Fruit fly (Drosophila melanogaster) whole organism, embryonic: ENCODE measurements around the gene Snx27.

Experiments used
- BtbVII ChIP-seq: fragments of 200-800 bp; sonication (Bioruptor generic); optimal IDR thresholded peaks from 3 replicates; lab custom pipeline; 2017; ENCODE audit warnings: missing biosample characterization, mild to moderate bottlenecking, missing genetic modification characterization
- CG11456 ChIP-seq: fragments of 200-800 bp; sonication (Bioruptor generic); IDR thresholded peaks from 3 replicates; pipeline ENCODE4 v1.3.6; 2022; ENCODE audit warnings: missing biosample characterization, missing genetic modification characterization
- CG13123 ChIP-seq: fragments of 200-800 bp; sonication (Bioruptor generic); optimal IDR thresholded peaks from 2 replicates; lab custom pipeline; 2016; ENCODE audit warnings: missing biosample characterization, missing genetic modification characterization
- CG13287 ChIP-seq: fragments of 200-800 bp; sonication (Bioruptor generic); IDR thresholded peaks from 2 replicates; pipeline ENCODE4 v1.3.6; 2022; ENCODE audit warnings: missing biosample characterization, missing genetic modification characterization; ENCODE audit not compliant: partially characterized antibody
- CG1603 ChIP-seq: fragments of 200-800 bp; sonication (Bioruptor generic); optimal IDR thresholded peaks from 2 replicates; lab custom pipeline; 2019; ENCODE audit warnings: missing biosample characterization, mild to moderate bottlenecking, missing genetic modification characterization, moderate library complexity
- CG18476 ChIP-seq: fragments of 200-800 bp; sonication (Bioruptor generic); optimal IDR thresholded peaks from 2 replicates; lab custom pipeline; 2016; ENCODE audit warnings: missing biosample characterization, mild to moderate bottlenecking, missing genetic modification characterization
- CG2120 ChIP-seq: fragments of 200-800 bp; sonication (Bioruptor generic); optimal IDR thresholded peaks from 3 replicates; lab custom pipeline; 2016; ENCODE audit warnings: missing biosample characterization, missing genetic modification characterization
- CG2712 ChIP-seq: fragments of 200-800 bp; optimal IDR thresholded peaks from 3 replicates; lab custom pipeline; 2019; ENCODE audit warnings: missing biosample characterization, mild to moderate bottlenecking, missing genetic modification characterization, moderate library complexity
- CG2889 ChIP-seq: fragments of 200-800 bp; sonication (Bioruptor generic); IDR thresholded peaks from 3 replicates; pipeline ENCODE4 v1.3.6; 2022; ENCODE audit warnings: missing biosample characterization, missing genetic modification characterization
- CG31388 ChIP-seq: fragments of 200-800 bp; sonication (Bioruptor generic); optimal IDR thresholded peaks from 2 replicates; lab custom pipeline; 2016; ENCODE audit warnings: missing biosample characterization, missing genetic modification characterization
- CG3407 ChIP-seq: fragments of 200-800 bp; sonication (Bioruptor generic); optimal IDR thresholded peaks from 2 replicates; lab custom pipeline; 2018; ENCODE audit warnings: missing biosample characterization, mild to moderate bottlenecking, missing genetic modification characterization
- CG43689 ChIP-seq: fragments of 200-800 bp; sonication (Bioruptor generic); IDR thresholded peaks from 2 replicates; pipeline ENCODE4 v1.3.6; 2022; ENCODE audit warnings: missing biosample characterization, missing genetic modification characterization
- CG4820 ChIP-seq: fragments of 200-800 bp; sonication (Bioruptor generic); optimal IDR thresholded peaks from 3 replicates; lab custom pipeline; 2016; ENCODE audit warnings: missing biosample characterization, missing genetic modification characterization
- CG4854 ChIP-seq: fragments of 200-800 bp; sonication (Bioruptor generic); optimal IDR thresholded peaks from 2 replicates; lab custom pipeline; 2016; ENCODE audit warnings: missing biosample characterization, missing genetic modification characterization, inconsistent platforms
- CG6689 ChIP-seq: fragments of 200-800 bp; sonication (Bioruptor generic); IDR thresholded peaks from 2 replicates; pipeline ENCODE4 v1.3.6; 2022; ENCODE audit warnings: missing biosample characterization, missing genetic modification characterization
- CG6765 ChIP-seq: fragments of 200-800 bp; sonication (Bioruptor generic); optimal IDR thresholded peaks from 3 replicates; lab custom pipeline; 2017; ENCODE audit warnings: missing biosample characterization, mild to moderate bottlenecking, missing genetic modification characterization
- CG6791 ChIP-seq: fragments of 200-800 bp; sonication (Bioruptor generic); IDR thresholded peaks from 3 replicates; pipeline ENCODE4 v1.3.6; 2022; ENCODE audit warnings: missing biosample characterization, missing genetic modification characterization; ENCODE audit not compliant: partially characterized antibody
- CHES-1-like ChIP-seq: fragments of 200-800 bp; sonication (Bioruptor generic); optimal IDR thresholded peaks from 2 replicates; lab custom pipeline; 2016; ENCODE audit warnings: missing biosample characterization, missing genetic modification characterization
- Dip2 ChIP-seq: fragments of 200-800 bp; sonication (Bioruptor generic); IDR thresholded peaks from 2 replicates; pipeline ENCODE4 v1.3.6; 2022; ENCODE audit warnings: missing biosample characterization, missing genetic modification characterization
- Dref ChIP-seq: fragments of 200-800 bp; sonication (Bioruptor generic); IDR thresholded peaks from 2 replicates; pipeline ENCODE4 v1.3.6; 2022; ENCODE audit warnings: missing biosample characterization, missing genetic modification characterization
- H2.0 ChIP-seq: fragments of 200-800 bp; sonication (Bioruptor generic); IDR thresholded peaks from 2 replicates; pipeline ENCODE4 v1.3.6; 2022; ENCODE audit warnings: missing biosample characterization, missing genetic modification characterization
- Hey ChIP-seq: fragments of 200-800 bp; sonication (Bioruptor generic); optimal IDR thresholded peaks from 3 replicates; lab custom pipeline; 2018; ENCODE audit warnings: missing biosample characterization, mild to moderate bottlenecking, missing genetic modification characterization
- Hr3 ChIP-seq: fragments of 200-800 bp; sonication (Bioruptor generic); optimal IDR thresholded peaks from 3 replicates; lab custom pipeline; 2016; ENCODE audit warnings: missing biosample characterization, missing genetic modification characterization
- Mad ChIP-seq: fragments of 200-800 bp; sonication (Bioruptor generic); optimal IDR thresholded peaks from 2 replicates; lab custom pipeline; 2016; ENCODE audit warnings: missing biosample characterization, missing genetic modification characterization
- Max ChIP-seq: fragments of 200-800 bp; sonication (Bioruptor generic); optimal IDR thresholded peaks from 2 replicates; lab custom pipeline; 2016; ENCODE audit warnings: missing biosample characterization, mild to moderate bottlenecking, missing genetic modification characterization
- Nf-YB ChIP-seq: fragments of 200-800 bp; sonication (Bioruptor generic); optimal IDR thresholded peaks from 3 replicates; lab custom pipeline; 2019; ENCODE audit warnings: missing biosample characterization, mild to moderate bottlenecking, missing genetic modification characterization, moderate library complexity
- Ravus ChIP-seq: fragments of 200-800 bp; sonication (Bioruptor generic); IDR thresholded peaks from 2 replicates; pipeline ENCODE4 v1.3.6; 2022; ENCODE audit warnings: missing biosample characterization, missing genetic modification characterization
- Sox100B ChIP-seq: fragments of 200-800 bp; sonication (Bioruptor generic); optimal IDR thresholded peaks from 3 replicates; lab custom pipeline; 2018; ENCODE audit warnings: missing biosample characterization, mild to moderate bottlenecking, missing genetic modification characterization
- Stat92E ChIP-seq, 3 experiments: fragments of >200 bp in 2 of 3; fragments of 200-800 bp in 1 of 3; sonication (Bioruptor generic) in 1 of 3; optimal IDR thresholded peaks; 2 replicates each; lab custom pipeline; 2017 to 2019; ENCODE audit warnings: missing biosample characterization in 3 of 3, missing genetic modification characterization in 3 of 3, mild to moderate bottlenecking in 1 of 3, moderate library complexity in 1 of 3
- ap ChIP-seq: fragments of 200-800 bp; sonication (Bioruptor generic); IDR thresholded peaks from 2 replicates; pipeline ENCODE4 v1.3.6; 2022; ENCODE audit warnings: missing biosample characterization, missing genetic modification characterization
- caup ChIP-seq: fragments of 200-800 bp; sonication (Bioruptor generic); optimal IDR thresholded peaks from 3 replicates; lab custom pipeline; 2017; ENCODE audit warnings: missing biosample characterization, mild to moderate bottlenecking, missing genetic modification characterization, moderate library complexity; ENCODE audit not compliant: severe bottlenecking
- dm ChIP-seq: fragments of 200-800 bp; sonication (Bioruptor generic); optimal IDR thresholded peaks from 3 replicates; lab custom pipeline; 2016; ENCODE audit warnings: missing biosample characterization, missing genetic modification characterization
- dmrt99B ChIP-seq: fragments of 200-800 bp; sonication (Bioruptor generic); optimal IDR thresholded peaks from 2 replicates; lab custom pipeline; 2018; ENCODE audit warnings: missing biosample characterization, mild to moderate bottlenecking, missing genetic modification characterization, moderate library complexity
- ewg ChIP-seq: fragments of 200-800 bp; sonication (Bioruptor generic); optimal IDR thresholded peaks from 3 replicates; lab custom pipeline; 2017; ENCODE audit warnings: mild to moderate bottlenecking, missing biosample characterization, missing genetic modification reagents, missing genetic modification characterization
- gce ChIP-seq: fragments of 200-800 bp; sonication (Bioruptor generic); IDR thresholded peaks from 3 replicates; pipeline ENCODE4 v1.3.6; 2022; ENCODE audit warnings: missing biosample characterization, missing genetic modification characterization
- kay ChIP-seq: fragments of 200-800 bp; sonication (Bioruptor generic); optimal IDR thresholded peaks from 2 replicates; lab custom pipeline; 2016; ENCODE audit warnings: missing biosample characterization, missing genetic modification characterization
- lmd ChIP-seq: fragments of 200-800 bp; sonication (Bioruptor generic); IDR thresholded peaks from 2 replicates; pipeline ENCODE4 v1.3.6; 2022; ENCODE audit warnings: missing biosample characterization, missing genetic modification characterization
- nerfin-2 ChIP-seq: fragments of 200-800 bp; sonication (Bioruptor generic); IDR thresholded peaks from 2 replicates; pipeline ENCODE4 v1.3.6; 2022; ENCODE audit warnings: missing biosample characterization, missing genetic modification characterization; ENCODE audit not compliant: partially characterized antibody
- pb ChIP-seq: fragments of 200-800 bp; sonication (Bioruptor generic); optimal IDR thresholded peaks from 3 replicates; lab custom pipeline; 2016; ENCODE audit warnings: missing biosample characterization, missing genetic modification characterization
- prd ChIP-seq, 3 experiments: fragments of >200 bp in 2 of 3; fragments of 200-800 bp in 1 of 3; sonication (Bioruptor generic) in 1 of 3; optimal IDR thresholded peaks in 2 of 3; IDR thresholded peaks in 1 of 3; 2 replicates in 2 of 3; 3 replicates in 1 of 3; pipeline versions ENCODE4 v1.3.6 to Lab custom; 2017 to 2022; ENCODE audit warnings: missing biosample characterization in 1 of 3, missing genetic modification characterization in 1 of 3
- pzg ChIP-seq: fragments of 200-800 bp; sonication (Bioruptor generic); optimal IDR thresholded peaks from 3 replicates; lab custom pipeline; 2018; ENCODE audit warnings: missing biosample characterization, mild to moderate bottlenecking, missing genetic modification characterization, moderate library complexity
- row ChIP-seq: fragments of 200-800 bp; sonication (Bioruptor generic); IDR thresholded peaks from 3 replicates; pipeline ENCODE4 v1.3.6; 2022; ENCODE audit warnings: missing biosample characterization, missing genetic modification characterization
- schlank ChIP-seq: fragments of 200-800 bp; sonication (Bioruptor generic); optimal IDR thresholded peaks from 2 replicates; lab custom pipeline; 2018; ENCODE audit warnings: missing biosample characterization, mild to moderate bottlenecking, missing genetic modification characterization
- slou ChIP-seq: fragments of 200-800 bp; sonication (Bioruptor generic); optimal IDR thresholded peaks from 3 replicates; lab custom pipeline; 2016; ENCODE audit warnings: missing biosample characterization, missing genetic modification characterization
- sob ChIP-seq: fragments of 200-800 bp; sonication (Bioruptor generic); IDR thresholded peaks from 2 replicates; pipeline ENCODE4 v1.3.6; 2022; ENCODE audit warnings: missing biosample characterization, missing genetic modification characterization
- sr ChIP-seq: fragments of 200-800 bp; sonication (Bioruptor generic); IDR thresholded peaks from 3 replicates; pipeline ENCODE4 v1.3.6; 2022; ENCODE audit warnings: missing biosample characterization, missing genetic modification characterization
- ssp ChIP-seq: fragments of 200-800 bp; sonication (Bioruptor generic); IDR thresholded peaks from 2 replicates; pipeline ENCODE4 v1.3.6; 2022; ENCODE audit warnings: missing biosample characterization, missing genetic modification characterization
- tll ChIP-seq, 2 experiments: fragments of 200-800 bp in 1 of 2; fragments of >200 bp in 1 of 2; sonication (Bioruptor generic) in 1 of 2; optimal IDR thresholded peaks; 2 replicates each; lab custom pipeline; 2017 to 2019; ENCODE audit warnings: missing biosample characterization in 2 of 2, missing genetic modification characterization in 2 of 2, mild to moderate bottlenecking in 1 of 2, moderate library complexity in 1 of 2
- yki ChIP-seq: fragments of >200 bp; optimal IDR thresholded peaks from 3 replicates; lab custom pipeline; 2018

Snx27 gene

dm6 chrX:5672243-5673051, 65.4 kb downstream of the Snx27 start, which contains the start of gene RpL35 (continued):
- TF ChIP-seq CG6689 (GFP tag; lab: Robert Waterston, UW) (no peak), kay (GFP tag; lab: Kevin White, UChicago) (no peak), CG1603 (tag; lab: Kevin White, UChicago) (peak; percentile 55), Dip2 (GFP tag; lab: Robert Waterston, UW) (no peak), CG4854 (GFP tag; lab: Kevin White, UChicago) (peak; percentile 29), H2.0 (GFP tag; lab: Robert Waterston, UW) (no peak), Max (GFP tag; lab: Kevin White, UChicago) (peak; percentile 81), CG13287 (peak; percentile 53; the same call in 1 of the 2 replicates), dm (GFP tag; lab: Kevin White, UChicago) (peak; percentile 96), CHES-1-like (GFP tag; lab: Kevin White, UChicago) (peak; percentile 11), prd (optimal IDR thresholded peaks at IDR 0.05; lab: Kevin White, UChicago) (no peak), prd (GFP tag; IDR thresholded peaks at IDR 0.05; lab: Robert Waterston, UW) (no peak; the same call in 2 of the 3 replicates), CG13123 (GFP tag; lab: Kevin White, UChicago) (no peak), sob (GFP tag; lab: Robert Waterston, UW) (peak; percentile 48; the same call in 1 of the 2 replicates), Ravus (no peak), sr (no peak), Sox100B (GFP tag; lab: Kevin White, UChicago) (no peak), Stat92E (GFP tag; optimal IDR thresholded peaks at IDR 0.05; lab: Kevin White, UChicago) (no peak), ssp (GFP tag; lab: Robert Waterston, UW) (no peak), CG6765 (peak; percentile 56), CG2712 (tag; lab: Kevin White, UChicago) (peak; percentile 27), ewg (GFP tag; lab: Kevin White, UChicago) (no peak), CG3407 (GFP tag; lab: Kevin White, UChicago) (no peak), slou (GFP tag; lab: Kevin White, UChicago) (no peak), dmrt99B (tag; lab: Kevin White, UChicago) (no peak), Mad (GFP tag; lab: Kevin White, UChicago) (no peak), gce (GFP tag; lab: Robert Waterston, UW) (no peak), CG18476 (GFP tag; lab: Kevin White, UChicago) (no peak), CG11456 (GFP tag; lab: Robert Waterston, UW) (0 out of 3 replicates have a peak, but pooled peaks have one; percentile 68), caup (GFP tag; lab: Kevin White, UChicago) (peak; percentile 70), CG43689 (GFP tag; lab: Robert Waterston, UW) (no peak), CG2889 (GFP tag; lab: Robert Waterston, UW) (no peak), row (GFP tag; lab: Robert Waterston, UW) (no peak; the same call in none of the 3 replicates), CG31388 (GFP tag; lab: Kevin White, UChicago) (no peak), CG4820 (GFP tag; lab: Kevin White, UChicago) (no peak), pb (no peak), schlank (peak; percentile 58), tll (GFP tag; optimal IDR thresholded peaks at IDR 0.05; lab: Kevin White, UChicago) (no peak), lmd (no peak), BtbVII (peak; percentile 73), Hr3 (GFP tag; lab: Kevin White, UChicago) (no peak), ap (GFP tag; lab: Robert Waterston, UW) (no peak), CG6791 (GFP tag; lab: Robert Waterston, UW) (no peak; the same call in 2 of the 3 replicates), Nf-YB (GFP tag; lab: Kevin White, UChicago) (peak; percentile 6), Hey (tag; lab: Kevin White, UChicago) (no peak), CG2120 (GFP tag; lab: Kevin White, UChicago) (peak; percentile 23), yki (lab: Kevin White, UChicago) (no peak), pzg (peak; percentile 53), nerfin-2 (GFP tag; lab: Robert Waterston, UW) (no peak), Dref (GFP tag; lab: Robert Waterston, UW) (peak; percentile 60)
